Fruit fly (Drosophila melanogaster) whole organism, embryonic: ENCODE measurements around the gene AP-2alpha.

ENCODE experiments used
- Awh ChIP-seq: fragments of 200-800 bp; sonication (Bioruptor generic); IDR thresholded peaks from 2 replicates; pipeline ENCODE4, ENCODE4 v1.3.6; 2022; ENCODE audit warnings: missing biosample characterization, missing genetic modification characterization
- B-H2 ChIP-seq: fragments of 200-800 bp; sonication (Bioruptor generic); optimal IDR thresholded peaks from 2 replicates; lab custom pipeline; 2018; ENCODE audit warnings: missing biosample characterization, mild to moderate bottlenecking, missing genetic modification characterization
- CG10147 ChIP-seq: fragments of 200-800 bp; sonication (Bioruptor generic); optimal IDR thresholded peaks from 2 replicates; lab custom pipeline; 2019; ENCODE audit warnings: missing biosample characterization, mild to moderate bottlenecking, missing genetic modification characterization, moderate library complexity
- CG10462 ChIP-seq: fragments of 200-800 bp; sonication (Bioruptor generic); optimal IDR thresholded peaks from 2 replicates; lab custom pipeline; 2016; ENCODE audit warnings: missing biosample characterization, missing genetic modification characterization
- CG11456 ChIP-seq: fragments of 200-800 bp; sonication (Bioruptor generic); IDR thresholded peaks from 3 replicates; pipeline ENCODE4 v1.3.6; 2022; ENCODE audit warnings: missing biosample characterization, missing genetic modification characterization
- CG11696 ChIP-seq: fragments of 200-800 bp; sonication (Bioruptor generic); IDR thresholded peaks from 2 replicates; pipeline ENCODE4 v1.3.6; 2022; ENCODE audit warnings: missing biosample characterization, missing genetic modification characterization
- CG12104 ChIP-seq: fragments of 200-800 bp; sonication (Bioruptor generic); optimal IDR thresholded peaks from 3 replicates; lab custom pipeline; 2016; ENCODE audit warnings: missing biosample characterization, missing genetic modification characterization
- CG12236 ChIP-seq: fragments of 200-800 bp; sonication (Bioruptor generic); optimal IDR thresholded peaks from 2 replicates; lab custom pipeline; 2016; ENCODE audit warnings: missing biosample characterization, missing genetic modification characterization
- CG14860 ChIP-seq: fragments of 200-800 bp; sonication (Bioruptor generic); IDR thresholded peaks from 3 replicates; pipeline ENCODE4 v1.3.6; 2022; ENCODE audit warnings: missing biosample characterization, missing genetic modification characterization; ENCODE audit not compliant: partially characterized antibody
- CG15011 ChIP-seq: fragments of 200-800 bp; sonication (Bioruptor generic); optimal IDR thresholded peaks from 3 replicates; lab custom pipeline; 2018; ENCODE audit warnings: missing biosample characterization, mild to moderate bottlenecking, missing genetic modification characterization
- CG15601 ChIP-seq: fragments of 200-800 bp; sonication (Bioruptor generic); optimal IDR thresholded peaks from 3 replicates; lab custom pipeline; 2019; ENCODE audit warnings: missing biosample characterization, mild to moderate bottlenecking, missing genetic modification characterization, moderate library complexity
- CG1603 ChIP-seq: fragments of 200-800 bp; sonication (Bioruptor generic); optimal IDR thresholded peaks from 2 replicates; lab custom pipeline; 2019; ENCODE audit warnings: missing biosample characterization, mild to moderate bottlenecking, missing genetic modification characterization, moderate library complexity
- CG16779 ChIP-seq: fragments of 200-800 bp; sonication (Bioruptor generic); IDR thresholded peaks from 2 replicates; pipeline ENCODE4 v1.3.6; 2022; ENCODE audit warnings: missing biosample characterization, missing genetic modification characterization
- CG17359 ChIP-seq: fragments of 200-800 bp; sonication (Bioruptor generic); optimal IDR thresholded peaks from 3 replicates; lab custom pipeline; 2018; ENCODE audit warnings: missing biosample characterization, mild to moderate bottlenecking, missing genetic modification characterization, moderate library complexity
- CG1792 ChIP-seq: fragments of 200-800 bp; sonication (Bioruptor generic); optimal IDR thresholded peaks from 2 replicates; lab custom pipeline; 2016; ENCODE audit warnings: missing biosample characterization, missing genetic modification characterization
- CG18599 ChIP-seq: fragments of 200-800 bp; sonication (Bioruptor generic); optimal IDR thresholded peaks from 3 replicates; lab custom pipeline; 2017; ENCODE audit warnings: missing biosample characterization, missing genetic modification characterization, mild to moderate bottlenecking, moderate library complexity, missing genetic modification reagents
- CG2116 ChIP-seq: fragments of 200-800 bp; sonication (Bioruptor generic); optimal IDR thresholded peaks from 3 replicates; lab custom pipeline; 2018; ENCODE audit warnings: missing biosample characterization, mild to moderate bottlenecking, missing genetic modification characterization
- CG2199 ChIP-seq: fragments of 200-800 bp; sonication (Bioruptor generic); IDR thresholded peaks from 3 replicates; pipeline ENCODE4 v1.3.6; 2022; ENCODE audit warnings: missing biosample characterization, missing genetic modification characterization
- CG6683 ChIP-seq: fragments of 200-800 bp; sonication (Bioruptor generic); optimal IDR thresholded peaks from 2 replicates; lab custom pipeline; 2017; ENCODE audit warnings: missing biosample characterization, mild to moderate bottlenecking, missing genetic modification characterization, missing genetic modification reagents
- CG7372 ChIP-seq: fragments of 200-800 bp; sonication (Bioruptor generic); IDR thresholded peaks from 2 replicates; pipeline ENCODE4 v1.3.6; 2022; ENCODE audit warnings: missing biosample characterization, missing genetic modification characterization
- CG8478 ChIP-seq: fragments of >200 bp; optimal IDR thresholded peaks from 2 replicates; lab custom pipeline; 2018
- CG9876 ChIP-seq: fragments of 200-800 bp; sonication (Bioruptor generic); optimal IDR thresholded peaks from 2 replicates; lab custom pipeline; 2016; ENCODE audit warnings: missing biosample characterization, missing genetic modification characterization
- Chrac-16 ChIP-seq: fragments of 200-800 bp; sonication (Bioruptor generic); optimal IDR thresholded peaks from 3 replicates; lab custom pipeline; 2016; ENCODE audit warnings: missing biosample characterization, missing genetic modification characterization
- CrebB ChIP-seq: fragments of 200-800 bp; sonication (Bioruptor generic); optimal IDR thresholded peaks from 3 replicates; lab custom pipeline; 2018; ENCODE audit warnings: missing biosample characterization, mild to moderate bottlenecking, missing genetic modification characterization
- D19B ChIP-seq: fragments of 200-800 bp; sonication (Bioruptor generic); optimal IDR thresholded peaks from 2 replicates; lab custom pipeline; 2017; ENCODE audit warnings: missing biosample characterization, mild to moderate bottlenecking, missing genetic modification characterization
- Dbx ChIP-seq: fragments of 200-800 bp; sonication (Bioruptor generic); IDR thresholded peaks from 3 replicates; pipeline ENCODE4 v1.3.6; 2022; ENCODE audit warnings: missing biosample characterization, missing genetic modification characterization
- Drgx ChIP-seq: fragments of 200-800 bp; sonication (Bioruptor generic); IDR thresholded peaks from 2 replicates; pipeline ENCODE4 v1.3.6; 2022; ENCODE audit warnings: missing biosample characterization, missing genetic modification characterization
- GATAe ChIP-seq: fragments of 200-800 bp; sonication (Bioruptor generic); conservative IDR thresholded peaks from 2 replicates; pipeline ENCODE4 v1.3.6; 2022; ENCODE audit warnings: missing biosample characterization, missing genetic modification characterization
- Jarid2 ChIP-seq: fragments of 200-800 bp; sonication (Bioruptor generic); optimal IDR thresholded peaks from 3 replicates; lab custom pipeline; 2017; ENCODE audit warnings: mild to moderate bottlenecking, missing biosample characterization, missing genetic modification reagents, missing genetic modification characterization
- Meics ChIP-seq: fragments of 200-800 bp; sonication (Bioruptor generic); optimal IDR thresholded peaks from 2 replicates; lab custom pipeline; 2017; ENCODE audit warnings: missing biosample characterization, mild to moderate bottlenecking, missing genetic modification characterization
- PHDP ChIP-seq: fragments of 200-800 bp; sonication (Bioruptor generic); optimal IDR thresholded peaks from 3 replicates; lab custom pipeline; 2018; ENCODE audit warnings: missing biosample characterization, mild to moderate bottlenecking, missing genetic modification characterization, moderate library complexity
- Sin3A ChIP-seq: fragments of >200 bp; optimal IDR thresholded peaks from 2 replicates; lab custom pipeline; 2018
- Six4 ChIP-seq: fragments of 200-800 bp; sonication (Bioruptor generic); optimal IDR thresholded peaks from 2 replicates; lab custom pipeline; 2016; ENCODE audit warnings: missing biosample characterization, missing genetic modification characterization
- ab ChIP-seq: fragments of 200-800 bp; sonication (Bioruptor generic); optimal IDR thresholded peaks from 2 replicates; lab custom pipeline; 2016; ENCODE audit warnings: missing biosample characterization, missing genetic modification characterization
- cato ChIP-seq: fragments of 200-800 bp; sonication (Bioruptor generic); optimal IDR thresholded peaks from 2 replicates; lab custom pipeline; 2016; ENCODE audit warnings: missing biosample characterization, missing genetic modification characterization, borderline replicate concordance
- gcm ChIP-seq: fragments of 200-800 bp; sonication (Bioruptor generic); optimal IDR thresholded peaks from 2 replicates; lab custom pipeline; 2019; ENCODE audit warnings: missing biosample characterization, mild to moderate bottlenecking, missing genetic modification characterization, moderate library complexity
- grn ChIP-seq: fragments of 200-800 bp; sonication (Bioruptor generic); optimal IDR thresholded peaks from 3 replicates; lab custom pipeline; 2017; ENCODE audit warnings: missing biosample characterization, missing genetic modification characterization
- gt ChIP-seq: fragments of 200-800 bp; sonication (Bioruptor generic); IDR thresholded peaks from 2 replicates; pipeline ENCODE4 v1.3.6; 2022; ENCODE audit warnings: missing biosample characterization, missing genetic modification characterization
- ken ChIP-seq: fragments of 200-800 bp; sonication (Bioruptor generic); IDR thresholded peaks from 3 replicates; pipeline ENCODE4 v1.3.6; 2022; ENCODE audit warnings: missing biosample characterization, missing genetic modification characterization
- lab ChIP-seq: fragments of 200-800 bp; sonication (Bioruptor generic); optimal IDR thresholded peaks from 3 replicates; lab custom pipeline; 2017; ENCODE audit warnings: missing biosample characterization, missing genetic modification characterization, mild to moderate bottlenecking, moderate library complexity, missing genetic modification reagents
- lbe ChIP-seq: fragments of 200-800 bp; sonication (Bioruptor generic); optimal IDR thresholded peaks from 2 replicates; lab custom pipeline; 2016; ENCODE audit warnings: missing biosample characterization, mild to moderate bottlenecking, missing genetic modification characterization
- nerfin-1 ChIP-seq: fragments of 200-800 bp; sonication (Bioruptor generic); optimal IDR thresholded peaks from 3 replicates; lab custom pipeline; 2019; ENCODE audit warnings: missing biosample characterization, mild to moderate bottlenecking, missing genetic modification characterization, moderate library complexity
- nom ChIP-seq: fragments of 200-800 bp; sonication (Bioruptor generic); optimal IDR thresholded peaks from 2 replicates; lab custom pipeline; 2017; ENCODE audit warnings: missing biosample characterization, missing genetic modification characterization, mild to moderate bottlenecking, moderate library complexity, missing genetic modification reagents
- pnt ChIP-seq: fragments of 200-800 bp; sonication (Bioruptor generic); optimal IDR thresholded peaks from 3 replicates; lab custom pipeline; 2016; ENCODE audit warnings: missing biosample characterization, missing genetic modification characterization
- pzg ChIP-seq: fragments of 200-800 bp; sonication (Bioruptor generic); optimal IDR thresholded peaks from 3 replicates; lab custom pipeline; 2018; ENCODE audit warnings: missing biosample characterization, mild to moderate bottlenecking, missing genetic modification characterization, moderate library complexity
- sima ChIP-seq: fragments of 200-800 bp; sonication (Bioruptor generic); optimal IDR thresholded peaks from 2 replicates; lab custom pipeline; 2016; ENCODE audit warnings: missing biosample characterization, missing genetic modification characterization
- ssp ChIP-seq: fragments of 200-800 bp; sonication (Bioruptor generic); IDR thresholded peaks from 2 replicates; pipeline ENCODE4 v1.3.6; 2022; ENCODE audit warnings: missing biosample characterization, missing genetic modification characterization
- sug ChIP-seq: fragments of 200-800 bp; optimal IDR thresholded peaks from 2 replicates; lab custom pipeline; 2019; ENCODE audit warnings: missing biosample characterization, mild to moderate bottlenecking, missing genetic modification characterization, moderate library complexity
- tgo ChIP-seq: fragments of 200-800 bp; sonication (Bioruptor generic); IDR thresholded peaks from 3 replicates; pipeline ENCODE4 v1.3.6; 2022; ENCODE audit warnings: missing biosample characterization, missing genetic modification characterization
- vvl ChIP-seq: fragments of 200-800 bp; sonication (Bioruptor generic); IDR thresholded peaks from 2 replicates; pipeline ENCODE4 v1.3.6; 2022; ENCODE audit warnings: missing biosample characterization, missing genetic modification characterization
- yki ChIP-seq: fragments of >200 bp; optimal IDR thresholded peaks from 3 replicates; lab custom pipeline; 2018

Gene AP-2alpha

DNA sequence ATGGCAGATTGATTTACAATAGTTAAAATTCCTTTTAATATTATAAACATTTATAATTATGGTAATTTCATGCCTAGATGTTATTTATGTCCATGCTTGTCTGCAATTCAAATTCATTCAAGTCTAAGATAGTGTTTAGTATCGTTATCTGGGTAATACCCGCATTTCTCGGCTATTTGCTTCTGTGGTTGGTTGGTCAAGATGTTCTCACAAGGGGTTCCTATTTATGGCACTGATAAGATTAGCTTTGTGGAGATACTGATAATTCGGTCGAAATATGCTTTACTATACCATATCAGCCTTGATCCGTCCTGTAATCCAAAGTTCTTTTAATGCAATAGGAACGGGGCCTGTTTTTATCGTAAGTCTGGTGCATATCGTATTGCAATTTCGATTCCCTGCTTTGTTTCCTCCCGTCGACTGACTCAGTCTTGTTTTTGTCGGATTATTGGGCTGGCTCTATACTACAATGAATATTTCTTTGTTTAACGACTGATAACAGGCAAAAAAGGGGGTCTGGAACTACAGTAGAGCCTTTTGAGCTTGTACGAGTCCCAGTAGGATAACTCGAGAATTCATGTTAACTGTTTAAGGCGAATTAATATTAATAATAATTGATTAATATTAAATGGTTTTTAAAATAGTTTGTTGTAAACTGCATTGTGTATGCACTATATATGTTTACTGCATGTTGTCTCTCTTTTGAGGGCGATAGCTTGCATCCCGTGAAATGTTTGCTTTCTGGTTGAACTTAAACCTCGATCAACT lies 37.3 kb upstream of the AP-2alpha start:
- TF ChIP-seq D19B (GFP tag; lab: Kevin White, UChicago) (no peak), CG15011 (GFP tag; lab: Kevin White, UChicago) (no peak), CG17359 (no peak), B-H2 (GFP tag; lab: Kevin White, UChicago) (no peak), ken (no peak), CG15601 (no peak), ssp (GFP tag; lab: Robert Waterston, UW) (no peak), CrebB (tag; lab: Kevin White, UChicago) (no peak), CG8478 (lab: Kevin White, UChicago) (no peak), CG12104 (GFP tag; lab: Kevin White, UChicago) (no peak), nom (GFP tag; lab: Kevin White, UChicago) (peak; percentile 19), Drgx (GFP tag; lab: Robert Waterston, UW) (peak; percentile 54), CG6683 (GFP tag; lab: Kevin White, UChicago) (no peak), gt (GFP tag; lab: Robert Waterston, UW) (no peak), Awh (GFP tag; lab: Robert Waterston, UW) (no peak), ab (GFP tag; lab: Kevin White, UChicago) (no peak), CG9876 (GFP tag; lab: Kevin White, UChicago) (no peak), GATAe (GFP tag; lab: Robert Waterston, UW) (peak; percentile 23; the same call in 1 of the 2 replicates), yki (lab: Kevin White, UChicago) (no peak), CG10462 (GFP tag; lab: Kevin White, UChicago) (no peak), Dbx (GFP tag; lab: Robert Waterston, UW) (no peak), gcm (GFP tag; lab: Kevin White, UChicago) (peak; percentile 28), tgo (GFP tag; lab: Robert Waterston, UW) (no peak), sug (tag; lab: Kevin White, UChicago) (peak; percentile 96), sima (GFP tag; lab: Kevin White, UChicago) (no peak), vvl (GFP tag; lab: Robert Waterston, UW) (no peak), CG18599 (GFP tag; lab: Kevin White, UChicago) (no peak), CG7372 (GFP tag; lab: Robert Waterston, UW) (no peak), cato (GFP tag; lab: Kevin White, UChicago) (no peak), Jarid2 (GFP tag; lab: Kevin White, UChicago) (no peak), lbe (GFP tag; lab: Kevin White, UChicago) (peak; percentile 39), CG12236 (GFP tag; lab: Kevin White, UChicago) (no peak), pzg (GFP tag; lab: Kevin White, UChicago) (no peak), grn (GFP tag; lab: Kevin White, UChicago) (peak; percentile 40), CG11696 (GFP tag; lab: Robert Waterston, UW) (no peak), Chrac-16 (GFP tag; lab: Kevin White, UChicago) (no peak), CG2199 (GFP tag; lab: Robert Waterston, UW) (no peak), nerfin-1 (tag; lab: Kevin White, UChicago) (no peak), Sin3A (no peak), pnt (GFP tag; lab: Kevin White, UChicago) (no peak), CG1792 (GFP tag; lab: Kevin White, UChicago) (no peak), Meics (GFP tag; lab: Kevin White, UChicago) (no peak), CG2116 (no peak), CG1603 (tag; lab: Kevin White, UChicago) (no peak), PHDP (tag; lab: Kevin White, UChicago) (no peak), CG11456 (GFP tag; lab: Robert Waterston, UW) (no peak), CG14860 (GFP tag; lab: Robert Waterston, UW) (no peak), lab (GFP tag; lab: Kevin White, UChicago) (no peak), CG10147 (GFP tag; lab: Kevin White, UChicago) (no peak), CG16779 (no peak), Six4 (GFP tag; lab: Kevin White, UChicago) (no peak)
